Worm (Caenorhabditis elegans) whole organism, L2 larva: ENCODE data around the gene T24C2.3.

ENCODE experiments used
- elt-3 ChIP-seq: sonication (generic microtip); optimal IDR thresholded peaks from 2 replicates; lab custom pipeline; 2017; ENCODE audit warnings: missing biosample characterization, missing genetic modification characterization
- nhr-25 ChIP-seq: fragments of 150-350 bp; sonication (generic microtip); optimal IDR thresholded peaks from 3 replicates; lab custom pipeline; 2014; ENCODE audit warnings: missing biosample characterization, missing genetic modification characterization
- ztf-1 ChIP-seq: fragments of 200-800 bp; sonication (Bioruptor generic); conservative IDR thresholded peaks from 2 replicates; pipeline ENCODE4 v1.3.6; 2022; ENCODE audit warnings: missing genetic modification characterization, missing compliant biosample characterization
- ztf-11 ChIP-seq: sonication (generic microtip); optimal IDR thresholded peaks from 2 replicates; lab custom pipeline; 2017; ENCODE audit warnings: missing biosample characterization, missing genetic modification characterization

- no peak for TF ChIP-seq nhr-25 (tag; lab: Kevin White, UChicago)
- TF ChIP-seq ztf-11 (tag; lab: Kevin White, UChicago): no peak
- no peak for TF ChIP-seq elt-3 (tag; lab: Kevin White, UChicago)
- no peak for TF ChIP-seq ztf-1 (GFP tag; lab: Robert Waterston, UW)
These were observed 13.1 kb downstream of the T24C2.3 start for ce11 chrX:14556403-14556802.
